Fruit fly (Drosophila melanogaster): ENCODE measurements around the gene Dpm3.

The Dpm3 gene

dm6 chr3R:13403032-13403459 lies at the start of gene Dpm3:
Gene Dpm3 (minus strand): TSS chr3R:13403051.
- TF ChIP-seq fkh (GFP tag; optimal IDR thresholded peaks at IDR 0.05) (peak; percentile 98), lz (GFP tag; optimal IDR thresholded peaks at IDR 0.05) (peak; percentile 3), CG3032 (tag; optimal IDR thresholded peaks at IDR 0.05) (peak; percentile 24), Hr39 (GFP tag; optimal IDR thresholded peaks at IDR 0.05) (peak; percentile 13), vri (GFP tag; optimal IDR thresholded peaks at IDR 0.05) (no peak), Ets21C (GFP tag; optimal IDR thresholded peaks at IDR 0.05) (no peak)

dm6 chr3R:13452261-13452660 lies 49.4 kb upstream of the Dpm3 start:
- TF ChIP-seq spab (GFP tag; optimal IDR thresholded peaks at IDR 0.05), result no peak
- no peak for TF ChIP-seq dsx (GFP tag; optimal IDR thresholded peaks at IDR 0.05; ENCODE audit: poor library complexity, severe bottlenecking)
- no peak for TF ChIP-seq CG1621 (tag; optimal IDR thresholded peaks at IDR 0.05)
- no peak for TF ChIP-seq Smox (GFP tag; optimal IDR thresholded peaks at IDR 0.05)
- no peak for TF ChIP-seq CG6854 (GFP tag; optimal IDR thresholded peaks at IDR 0.05)
- no peak for TF ChIP-seq CG10669 (GFP tag; optimal IDR thresholded peaks at IDR 0.05)

dm6 chr3R:13450338-13450737 lies 47.5 kb upstream of the Dpm3 start, which contains the start of gene side-IV:
Gene side-IV (plus strand): TSS chr3R:13450590.
- TF ChIP-seq eg (GFP tag; IDR thresholded peaks at IDR 0.05) (peak; percentile 52; the same call in 1 of the 3 replicates), CG1621 (tag; optimal IDR thresholded peaks at IDR 0.05) (peak; percentile 23), CG11902 (GFP tag; optimal IDR thresholded peaks at IDR 0.05) (no peak), Eip78C (GFP tag) (peak; percentile 26), CG6163 (GFP tag; IDR thresholded peaks at IDR 0.05) (peak; percentile 61; the same call in 2 of the 3 replicates), ss (GFP tag; optimal IDR thresholded peaks at IDR 0.05) (peak in 1 of 2 experiments; percentile 4)

- peak; percentile 6 for TF ChIP-seq Eip78C (GFP tag)
- peak; percentile 17 for TF ChIP-seq Hr4 (GFP tag; optimal IDR thresholded peaks at IDR 0.05)
- no peak for TF ChIP-seq CG4318 (GFP tag; optimal IDR thresholded peaks at IDR 0.05)
- TF ChIP-seq Met (GFP tag; optimal IDR thresholded peaks at IDR 0.05), result no peak
- 0 out of 3 replicates have a peak, but pooled peaks have one; percentile 18 for TF ChIP-seq CG8119 (GFP tag; IDR thresholded peaks at IDR 0.05)
- TF ChIP-seq CG32006 (GFP tag; optimal IDR thresholded peaks at IDR 0.05), result peak; percentile 49
- TF ChIP-seq CG15336 (GFP tag; IDR thresholded peaks at IDR 0.05), result 0 out of 2 replicates have a peak, but pooled peaks have one; percentile 23
Observed at dm6 chr3R:13448354-13448753, 45.5 kb upstream of the Dpm3 start.

- no peak for TF ChIP-seq CG11762 (GFP tag; optimal IDR thresholded peaks at IDR 0.05; ENCODE audit: insufficient read depth)
- no peak for TF ChIP-seq fd85E (GFP tag; optimal IDR thresholded peaks at IDR 0.05)
- TF ChIP-seq Eip93F (GFP tag; optimal IDR thresholded peaks at IDR 0.05), result no peak
- no peak for TF ChIP-seq CG11294 (GFP tag; IDR thresholded peaks at IDR 0.05)
- no peak for TF ChIP-seq fkh (GFP tag; optimal IDR thresholded peaks at IDR 0.05)
- no peak for TF ChIP-seq CG3032 (tag; optimal IDR thresholded peaks at IDR 0.05)
- TF ChIP-seq Hr4 (GFP tag; optimal IDR thresholded peaks at IDR 0.05), result no peak
- peak; percentile 14 for TF ChIP-seq CG32006 (GFP tag; optimal IDR thresholded peaks at IDR 0.05)
- peak; percentile 61 for TF ChIP-seq svp (GFP tag)
- peak; percentile 68 for TF ChIP-seq Eip78C (GFP tag)
- TF ChIP-seq esn (GFP tag; optimal IDR thresholded peaks at IDR 0.05), result no peak
Observed at dm6 chr3R:13446489-13446888, 43.6 kb upstream of the Dpm3 start.

- no peak for TF ChIP-seq CG3032 (tag; optimal IDR thresholded peaks at IDR 0.05)
- TF ChIP-seq fkh (GFP tag; optimal IDR thresholded peaks at IDR 0.05), result peak; percentile 89
Observed at dm6 chr3R:13446048-13446447, 43.2 kb upstream of the Dpm3 start.

- peak; percentile 74 for TF ChIP-seq fkh (GFP tag; optimal IDR thresholded peaks at IDR 0.05)
- no peak for TF ChIP-seq Hr38 (GFP tag; optimal IDR thresholded peaks at IDR 0.05)
Observed at dm6 chr3R:13441703-13442102, 38.9 kb upstream of the Dpm3 start.
